Fruit fly (Drosophila melanogaster) whole organism, embryonic: ENCODE results near the gene CG12592.
A peak's percentile ranks its signal among the peaks of the same experiment; 100 is the strongest.

Experiments used
- Blimp-1 ChIP-seq: fragments of 200-800 bp; sonication (Bioruptor generic); optimal IDR thresholded peaks from 3 replicates; lab custom pipeline; 2018; ENCODE audit warnings: missing biosample characterization, missing genetic modification characterization, mild to moderate bottlenecking, moderate library complexity, missing genetic modification reagents
- CG12155 ChIP-seq: fragments of 200-800 bp; sonication (Bioruptor generic); optimal IDR thresholded peaks from 3 replicates; lab custom pipeline; 2016; ENCODE audit warnings: missing biosample characterization, missing genetic modification characterization
- CG12769 ChIP-seq: fragments of 200-800 bp; sonication (Bioruptor generic); optimal IDR thresholded peaks from 2 replicates; lab custom pipeline; 2019; ENCODE audit warnings: missing biosample characterization, mild to moderate bottlenecking, missing genetic modification characterization, moderate library complexity
- CG13296 ChIP-seq: fragments of 200-800 bp; sonication (Bioruptor generic); optimal IDR thresholded peaks from 3 replicates; lab custom pipeline; 2018; ENCODE audit warnings: missing biosample characterization, mild to moderate bottlenecking, missing genetic modification characterization
- CG13894 ChIP-seq: fragments of 200-800 bp; sonication (Bioruptor generic); optimal IDR thresholded peaks from 3 replicates; lab custom pipeline; 2018; ENCODE audit warnings: missing biosample characterization, mild to moderate bottlenecking, missing genetic modification characterization, moderate library complexity
- CG15601 ChIP-seq: fragments of 200-800 bp; sonication (Bioruptor generic); optimal IDR thresholded peaks from 3 replicates; lab custom pipeline; 2019; ENCODE audit warnings: missing biosample characterization, mild to moderate bottlenecking, missing genetic modification characterization, moderate library complexity
- CG18619 ChIP-seq: fragments of 200-800 bp; sonication (Bioruptor generic); optimal IDR thresholded peaks from 3 replicates; lab custom pipeline; 2017; ENCODE audit warnings: missing biosample characterization, mild to moderate bottlenecking, missing genetic modification characterization
- CG34376 ChIP-seq: fragments of 200-800 bp; sonication (Bioruptor generic); optimal IDR thresholded peaks from 2 replicates; lab custom pipeline; 2018; ENCODE audit warnings: missing biosample characterization, mild to moderate bottlenecking, missing genetic modification characterization
- CG4328 ChIP-seq: fragments of 200-800 bp; sonication (Bioruptor generic); optimal IDR thresholded peaks from 3 replicates; lab custom pipeline; 2017; ENCODE audit warnings: missing biosample characterization, missing genetic modification reagents, missing genetic modification characterization
- CG4707 ChIP-seq: fragments of 200-800 bp; sonication (Bioruptor generic); optimal IDR thresholded peaks from 2 replicates; lab custom pipeline; 2018; ENCODE audit warnings: missing biosample characterization, mild to moderate bottlenecking, missing genetic modification characterization, moderate library complexity
- CG4854 ChIP-seq: fragments of 200-800 bp; sonication (Bioruptor generic); optimal IDR thresholded peaks from 2 replicates; lab custom pipeline; 2016; ENCODE audit warnings: missing biosample characterization, missing genetic modification characterization, inconsistent platforms
- CG6813 ChIP-seq: fragments of 200-800 bp; sonication (Bioruptor generic); optimal IDR thresholded peaks from 2 replicates; lab custom pipeline; 2017; ENCODE audit warnings: missing biosample characterization, missing genetic modification characterization, mild to moderate bottlenecking, moderate library complexity, missing genetic modification reagents
- CG8290 ChIP-seq, 3 experiments: fragments of 200-800 bp; sonication (Bioruptor generic); optimal IDR thresholded peaks; 2 replicates each; lab custom pipeline; 2016 to 2019; ENCODE audit warnings: missing biosample characterization in 3 of 3, missing genetic modification characterization in 3 of 3, mild to moderate bottlenecking in 2 of 3, moderate library complexity in 1 of 3
- Camta ChIP-seq: fragments of 200-800 bp; sonication (Bioruptor generic); optimal IDR thresholded peaks from 2 replicates; lab custom pipeline; 2016; ENCODE audit warnings: missing biosample characterization, missing genetic modification characterization
- Deaf1 ChIP-seq: fragments of 200-800 bp; optimal IDR thresholded peaks from 3 replicates; lab custom pipeline; 2019; ENCODE audit warnings: missing biosample characterization, mild to moderate bottlenecking, missing genetic modification characterization, moderate library complexity
- Dek ChIP-seq: fragments of 200-800 bp; sonication (Bioruptor generic); optimal IDR thresholded peaks from 3 replicates; lab custom pipeline; 2019; ENCODE audit warnings: missing biosample characterization, mild to moderate bottlenecking, missing genetic modification characterization, moderate library complexity
- Dp ChIP-seq: fragments of 200-800 bp; sonication (Bioruptor generic); optimal IDR thresholded peaks from 2 replicates; lab custom pipeline; 2018; ENCODE audit warnings: missing biosample characterization, mild to moderate bottlenecking, missing genetic modification characterization, moderate library complexity
- Hmr ChIP-seq: fragments of 200-800 bp; sonication (Bioruptor generic); optimal IDR thresholded peaks from 3 replicates; lab custom pipeline; 2017; ENCODE audit warnings: mild to moderate bottlenecking, missing biosample characterization, missing genetic modification reagents, missing genetic modification characterization
- Hr51 ChIP-seq, 2 experiments: fragments of 200-800 bp; sonication (Bioruptor generic); optimal IDR thresholded peaks; 2 replicates in 1 of 2; 3 replicates in 1 of 2; lab custom pipeline; 2016 to 2018; ENCODE audit warnings: missing biosample characterization in 2 of 2, missing genetic modification characterization in 2 of 2, mild to moderate bottlenecking in 1 of 2, moderate library complexity in 1 of 2
- Lpt ChIP-seq: fragments of >200 bp; optimal IDR thresholded peaks from 2 replicates; lab custom pipeline; 2018; ENCODE audit warnings: missing biosample characterization, missing genetic modification characterization
- Mrtf ChIP-seq: fragments of 200-800 bp; sonication (Bioruptor generic); IDR thresholded peaks from 3 replicates; pipeline ENCODE4 v1.3.6; 2022; ENCODE audit warnings: missing biosample characterization, missing genetic modification characterization
- NfI ChIP-seq: fragments of 200-800 bp; sonication (Bioruptor generic); optimal IDR thresholded peaks from 3 replicates; lab custom pipeline; 2018; ENCODE audit warnings: missing biosample characterization, mild to moderate bottlenecking, missing genetic modification characterization, moderate library complexity
- PHDP ChIP-seq: fragments of 200-800 bp; sonication (Bioruptor generic); optimal IDR thresholded peaks from 3 replicates; lab custom pipeline; 2018; ENCODE audit warnings: missing biosample characterization, mild to moderate bottlenecking, missing genetic modification characterization, moderate library complexity
- Pdp1 ChIP-seq, 2 experiments: fragments of 200-800 bp; sonication (Bioruptor generic); optimal IDR thresholded peaks; 3 replicates each; lab custom pipeline; 2016; ENCODE audit warnings: missing biosample characterization in 2 of 2, missing genetic modification characterization in 2 of 2, mild to moderate bottlenecking in 1 of 2, moderate library complexity in 1 of 2
- Xbp1 ChIP-seq: fragments of 200-800 bp; sonication (Bioruptor generic); optimal IDR thresholded peaks from 3 replicates; lab custom pipeline; 2016; ENCODE audit warnings: missing biosample characterization, mild to moderate bottlenecking, missing genetic modification characterization
- bab2 ChIP-seq: fragments of 200-800 bp; sonication (Bioruptor generic); optimal IDR thresholded peaks from 2 replicates; lab custom pipeline; 2016; ENCODE audit warnings: missing biosample characterization, missing genetic modification characterization
- caup ChIP-seq: fragments of 200-800 bp; sonication (Bioruptor generic); optimal IDR thresholded peaks from 3 replicates; lab custom pipeline; 2017; ENCODE audit warnings: missing biosample characterization, mild to moderate bottlenecking, missing genetic modification characterization, moderate library complexity; ENCODE audit not compliant: severe bottlenecking
- danr ChIP-seq: fragments of 200-800 bp; sonication (Bioruptor generic); IDR thresholded peaks from 2 replicates; pipeline ENCODE4 v1.3.6; 2022; ENCODE audit warnings: missing biosample characterization, missing genetic modification characterization
- dmrt11E ChIP-seq: fragments of 200-800 bp; sonication (Bioruptor generic); optimal IDR thresholded peaks from 3 replicates; lab custom pipeline; 2018; ENCODE audit warnings: missing biosample characterization, mild to moderate bottlenecking, missing genetic modification characterization, moderate library complexity
- eve ChIP-seq, 2 experiments: fragments of >200 bp; optimal IDR thresholded peaks; 2 replicates each; lab custom pipeline; 2017; ENCODE audit warnings: missing biosample characterization in 2 of 2, missing genetic modification characterization in 2 of 2
- ewg ChIP-seq: fragments of 200-800 bp; sonication (Bioruptor generic); optimal IDR thresholded peaks from 3 replicates; lab custom pipeline; 2017; ENCODE audit warnings: mild to moderate bottlenecking, missing biosample characterization, missing genetic modification reagents, missing genetic modification characterization
- ftz-f1 ChIP-seq: fragments of 200-800 bp; sonication (Bioruptor generic); optimal IDR thresholded peaks from 2 replicates; lab custom pipeline; 2016; ENCODE audit warnings: missing biosample characterization, missing genetic modification characterization
- gro ChIP-seq: fragments of 200-800 bp; sonication (Bioruptor generic); optimal IDR thresholded peaks from 2 replicates; lab custom pipeline; 2016; ENCODE audit warnings: missing biosample characterization, missing genetic modification characterization
- kay ChIP-seq: fragments of 200-800 bp; sonication (Bioruptor generic); optimal IDR thresholded peaks from 2 replicates; lab custom pipeline; 2016; ENCODE audit warnings: missing biosample characterization, missing genetic modification characterization
- lab ChIP-seq: fragments of 200-800 bp; sonication (Bioruptor generic); optimal IDR thresholded peaks from 3 replicates; lab custom pipeline; 2017; ENCODE audit warnings: missing biosample characterization, missing genetic modification characterization, mild to moderate bottlenecking, moderate library complexity, missing genetic modification reagents
- lbe ChIP-seq: fragments of 200-800 bp; sonication (Bioruptor generic); optimal IDR thresholded peaks from 2 replicates; lab custom pipeline; 2016; ENCODE audit warnings: missing biosample characterization, mild to moderate bottlenecking, missing genetic modification characterization
- maf-S ChIP-seq: fragments of 200-800 bp; sonication (Bioruptor generic); optimal IDR thresholded peaks from 2 replicates; lab custom pipeline; 2016; ENCODE audit warnings: missing biosample characterization, missing genetic modification characterization
- nom ChIP-seq: fragments of 200-800 bp; sonication (Bioruptor generic); optimal IDR thresholded peaks from 2 replicates; lab custom pipeline; 2017; ENCODE audit warnings: missing biosample characterization, missing genetic modification characterization, mild to moderate bottlenecking, moderate library complexity, missing genetic modification reagents
- odd ChIP-seq: fragments of 200-800 bp; sonication (Bioruptor generic); optimal IDR thresholded peaks from 2 replicates; lab custom pipeline; 2017; ENCODE audit warnings: missing biosample characterization, mild to moderate bottlenecking, missing genetic modification characterization
- sc ChIP-seq, 3 experiments: fragments of >200 bp in 2 of 3; fragments of 200-800 bp in 1 of 3; sonication (Bioruptor generic) in 1 of 3; optimal IDR thresholded peaks; 2 replicates in 2 of 3; 3 replicates in 1 of 3; lab custom pipeline; 2017; ENCODE audit warnings: mild to moderate bottlenecking in 1 of 3, missing biosample characterization in 1 of 3, missing genetic modification characterization in 1 of 3, missing genetic modification reagents in 1 of 3
- sima ChIP-seq: fragments of 200-800 bp; sonication (Bioruptor generic); optimal IDR thresholded peaks from 2 replicates; lab custom pipeline; 2016; ENCODE audit warnings: missing biosample characterization, missing genetic modification characterization
- sna ChIP-seq: fragments of 200-800 bp; sonication (Bioruptor generic); IDR thresholded peaks from 2 replicates; pipeline ENCODE4 v1.3.6; 2022; ENCODE audit warnings: missing biosample characterization, missing genetic modification characterization; ENCODE audit not compliant: partially characterized antibody
- sqz ChIP-seq: fragments of 200-800 bp; sonication (Bioruptor generic); optimal IDR thresholded peaks from 3 replicates; lab custom pipeline; 2018; ENCODE audit warnings: missing biosample characterization, mild to moderate bottlenecking, missing genetic modification characterization
- sr ChIP-seq: fragments of 200-800 bp; sonication (Bioruptor generic); IDR thresholded peaks from 3 replicates; pipeline ENCODE4 v1.3.6; 2022; ENCODE audit warnings: missing biosample characterization, missing genetic modification characterization
- sug ChIP-seq: fragments of 200-800 bp; optimal IDR thresholded peaks from 2 replicates; lab custom pipeline; 2019; ENCODE audit warnings: missing biosample characterization, mild to moderate bottlenecking, missing genetic modification characterization, moderate library complexity
- trh ChIP-seq: fragments of 200-800 bp; sonication (Bioruptor generic); optimal IDR thresholded peaks from 2 replicates; lab custom pipeline; 2016; ENCODE audit warnings: missing biosample characterization, missing genetic modification characterization

CG12592 gene

DNA sequence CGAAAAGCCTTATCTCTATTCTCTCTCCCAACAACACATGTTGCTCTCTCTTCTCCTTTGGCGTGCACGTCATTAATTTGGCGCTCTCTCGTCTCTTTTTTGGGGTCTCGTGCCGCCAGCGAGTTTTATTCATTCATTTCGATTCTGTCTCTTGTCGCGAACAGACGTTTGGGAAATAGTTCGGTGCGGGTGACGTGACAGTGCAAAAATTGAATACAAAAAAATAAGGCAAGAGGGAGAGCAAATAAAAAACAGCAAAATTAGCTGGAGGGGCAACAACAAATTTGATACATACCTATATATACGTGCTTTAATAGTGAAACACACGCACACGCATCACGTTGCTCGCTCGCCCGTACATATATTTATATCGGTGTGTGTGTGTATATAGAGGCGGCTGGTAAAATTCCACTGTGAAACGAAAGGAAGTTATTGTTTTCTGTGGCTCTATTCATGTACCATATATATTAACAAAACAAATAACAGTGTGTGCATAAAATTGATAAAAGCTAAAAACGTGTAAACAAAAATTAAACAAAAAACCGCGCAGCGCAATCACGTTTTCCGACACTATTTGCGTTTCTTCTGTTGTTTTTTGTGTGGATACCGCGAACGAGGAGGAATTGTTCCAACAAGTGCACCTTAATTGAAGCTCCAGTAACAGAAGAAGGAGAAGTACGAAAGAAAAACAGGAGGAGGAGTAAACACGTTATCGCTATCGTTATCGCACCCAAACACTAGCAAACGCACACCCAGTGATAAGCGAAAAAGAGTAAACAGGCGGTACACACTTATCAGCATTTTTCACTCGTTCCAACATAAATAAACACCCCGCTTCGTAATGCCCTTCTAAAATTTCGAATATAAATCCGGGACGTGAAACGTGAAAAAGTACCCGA, 50.2 kb downstream of the CG12592 start, which contains the start of gene cwo:
Gene cwo (plus strand): TSS at position 131 of the 899 bp plus-strand sequence.
- TF ChIP-seq eve (GFP tag; optimal IDR thresholded peaks at IDR 0.05; lab: Kevin White, UChicago) (peak in 1 of 2 experiments; percentile 85), Blimp-1 (GFP tag; lab: Kevin White, UChicago) (no peak), Hr51 (GFP tag; optimal IDR thresholded peaks at IDR 0.05; lab: Kevin White, UChicago) (no peak), CG4854 (GFP tag; lab: Kevin White, UChicago) (no peak), Camta (GFP tag; lab: Kevin White, UChicago) (no peak), CG13296 (GFP tag; lab: Kevin White, UChicago) (peak; percentile 31), CG34376 (peak; percentile 25), CG4328 (GFP tag; lab: Kevin White, UChicago) (peak; percentile 44), Deaf1 (tag; lab: Kevin White, UChicago) (peak; percentile 55), sug (tag; lab: Kevin White, UChicago) (peak; percentile 52), CG13894 (peak; percentile 78), lbe (GFP tag; lab: Kevin White, UChicago) (peak; percentile 54), sima (GFP tag; lab: Kevin White, UChicago) (no peak), sqz (GFP tag; lab: Kevin White, UChicago) (peak; percentile 81), sr (GFP tag; lab: Robert Waterston, UW) (no peak), CG8290 (GFP tag; optimal IDR thresholded peaks at IDR 0.05; lab: Kevin White, UChicago) (peak; percentile 43), CG8290 (tag; optimal IDR thresholded peaks at IDR 0.05; lab: Kevin White, UChicago) (peak; percentile 37 to 53), Dek (peak; percentile 4), Hmr (peak; percentile 12), CG12155 (GFP tag; lab: Kevin White, UChicago) (peak; percentile 14), caup (peak; percentile 24), danr (GFP tag; lab: Robert Waterston, UW) (no peak), maf-S (GFP tag; lab: Kevin White, UChicago) (no peak), sc (optimal IDR thresholded peaks at IDR 0.05; lab: Kevin White, UChicago) (no peak), sc (GFP tag; optimal IDR thresholded peaks at IDR 0.05; lab: Kevin White, UChicago) (peak; percentile 21), CG15601 (tag; lab: Kevin White, UChicago) (peak; percentile 63), ftz-f1 (GFP tag; lab: Kevin White, UChicago) (peak; percentile 4), Lpt (no peak), Xbp1 (GFP tag; lab: Kevin White, UChicago) (peak; percentile 26), CG4707 (peak; percentile 8), bab2 (GFP tag; lab: Kevin White, UChicago) (peak; percentile 26), PHDP (tag; lab: Kevin White, UChicago) (no peak), Pdp1 (GFP tag; optimal IDR thresholded peaks at IDR 0.05; lab: Kevin White, UChicago) (peak in 1 of 2 experiments; percentile 49), CG12769 (tag; lab: Kevin White, UChicago) (peak; percentile 82), NfI (peak; percentile 6), CG6813 (peak; percentile 66), nom (peak; percentile 8), kay (GFP tag; lab: Kevin White, UChicago) (peak; percentile 9), odd (GFP tag; lab: Kevin White, UChicago) (peak; percentile 35), trh (GFP tag; lab: Kevin White, UChicago) (peak; percentile 1), gro (GFP tag; lab: Kevin White, UChicago) (peak; percentile 41), CG18619 (peak; percentile 42), Dp (GFP tag; lab: Kevin White, UChicago) (no peak), lab (GFP tag; lab: Kevin White, UChicago) (peak; percentile 46), ewg (GFP tag; lab: Kevin White, UChicago) (peak; percentile 17), sna (GFP tag; lab: Robert Waterston, UW) (no peak), dmrt11E (tag; lab: Kevin White, UChicago) (peak; percentile 25), Mrtf (GFP tag; lab: Robert Waterston, UW) (no peak)
